Worm (Caenorhabditis elegans): ENCODE measurements around the gene Y71H2B.2.

Gene Y71H2B.2

ce11 chrIII:2576360-2577259 is 46.4 kb upstream of the Y71H2B.2 start (continued):
- TF ChIP-seq dpl-1 (GFP tag; optimal IDR thresholded peaks at IDR 0.05) = peak in 2 of 3 experiments; percentile 57 to 66
- TF ChIP-seq ets-5 (GFP tag; IDR thresholded peaks at IDR 0.05) = no peak
- peak; percentile 12 for TF ChIP-seq fkh-10 (GFP tag; optimal IDR thresholded peaks at IDR 0.05)
- TF ChIP-seq snu-23 (GFP tag; optimal IDR thresholded peaks at IDR 0.05) = peak; percentile 64
- no peak for TF ChIP-seq mef-2 (tag; optimal IDR thresholded peaks at IDR 0.05)
- TF ChIP-seq lsy-2 (tag; optimal IDR thresholded peaks at IDR 0.05) = peak; percentile 37 to 84
- peak; percentile 28 for TF ChIP-seq lin-15B (tag; optimal IDR thresholded peaks at IDR 0.05)
- no peak for TF ChIP-seq ceh-63 (GFP tag; optimal IDR thresholded peaks at IDR 0.05)
- no peak for TF ChIP-seq aly-2 (tag; optimal IDR thresholded peaks at IDR 0.05)
- no peak for TF ChIP-seq isw-1 (GFP tag; IDR thresholded peaks at IDR 0.05)
- TF ChIP-seq nhr-28 (tag; optimal IDR thresholded peaks at IDR 0.05) = no peak
- TF ChIP-seq efl-3 (GFP tag; optimal IDR thresholded peaks at IDR 0.05) = no peak
- no peak for TF ChIP-seq ces-1 (GFP tag; optimal IDR thresholded peaks at IDR 0.05)
- TF ChIP-seq nhr-85 (tag) = peak; percentile 58
- no peak for TF ChIP-seq nhr-19 (GFP tag; conservative IDR thresholded peaks at IDR 0.05)

ce11 chrIII:2577982-2578381 is 45.0 kb upstream of the Y71H2B.2 start:
- no peak for TF ChIP-seq egl-27 (tag; optimal IDR thresholded peaks at IDR 0.05)
- TF ChIP-seq blmp-1 (tag; optimal IDR thresholded peaks at IDR 0.05) = no peak
- TF ChIP-seq nhr-237 (tag; optimal IDR thresholded peaks at IDR 0.05) = no peak
- TF ChIP-seq aha-1 (tag; optimal IDR thresholded peaks at IDR 0.05) = no peak
- no peak for TF ChIP-seq irx-1 (tag; optimal IDR thresholded peaks at IDR 0.05)
- TF ChIP-seq zag-1 (tag; optimal IDR thresholded peaks at IDR 0.05) = no peak
- no peak for TF ChIP-seq lin-39 (tag; optimal IDR thresholded peaks at IDR 0.05)
- TF ChIP-seq unc-86 (tag; optimal IDR thresholded peaks at IDR 0.05) = no peak
- TF ChIP-seq lin-35 (GFP tag; optimal IDR thresholded peaks at IDR 0.05) = no peak
- no peak for TF ChIP-seq grh-1 (GFP tag; IDR thresholded peaks at IDR 0.05)
- TF ChIP-seq tbx-2 (tag; optimal IDR thresholded peaks at IDR 0.05) = no peak
- no peak for TF ChIP-seq unc-30 (tag; optimal IDR thresholded peaks at IDR 0.05)
- TF ChIP-seq nhr-76 (tag; optimal IDR thresholded peaks at IDR 0.05) = no peak

ce11 chrIII:2578563-2578962 is 44.4 kb upstream of the Y71H2B.2 start:
- TF ChIP-seq ama-1 (optimal IDR thresholded peaks at IDR 0.05) (no peak), skn-1 (tag; optimal IDR thresholded peaks at IDR 0.05) (peak; percentile 4), ceh-88 (GFP tag; IDR thresholded peaks at IDR 0.05) (no peak), elt-2 (tag; optimal IDR thresholded peaks at IDR 0.05) (no peak), vab-15 (tag; optimal IDR thresholded peaks at IDR 0.05) (no peak), isw-1 (GFP tag; IDR thresholded peaks at IDR 0.05) (peak; percentile 27; the same call in 1 of the 2 replicates), ztf-4 (tag; optimal IDR thresholded peaks at IDR 0.05) (no peak), pag-3 (tag; optimal IDR thresholded peaks at IDR 0.05; ENCODE audit: borderline replicate concordance, insufficient read depth) (no peak), aha-1 (tag; optimal IDR thresholded peaks at IDR 0.05) (no peak), zip-4 (GFP tag; optimal IDR thresholded peaks at IDR 0.05) (no peak), fkh-8 (tag; optimal IDR thresholded peaks at IDR 0.05) (peak; percentile 16), swsn-7 (tag; optimal IDR thresholded peaks at IDR 0.05) (peak; percentile 66), ceh-90 (tag; optimal IDR thresholded peaks at IDR 0.05) (no peak), lin-13 (GFP tag; optimal IDR thresholded peaks at IDR 0.05) (no peak), C16A3.4 (tag; optimal IDR thresholded peaks at IDR 0.05) (peak; percentile 14), tbx-2 (tag; optimal IDR thresholded peaks at IDR 0.05) (peak; percentile 62), egl-27 (tag; optimal IDR thresholded peaks at IDR 0.05) (no peak), aly-2 (tag; optimal IDR thresholded peaks at IDR 0.05) (peak; percentile 33), blmp-1 (tag; optimal IDR thresholded peaks at IDR 0.05) (peak; percentile 91), lsy-2 (tag; optimal IDR thresholded peaks at IDR 0.05) (peak; percentile 76 to 77), grh-1 (GFP tag; IDR thresholded peaks at IDR 0.05) (no peak), F16B12.6 (tag; optimal IDR thresholded peaks at IDR 0.05) (no peak), nhr-71 (tag; optimal IDR thresholded peaks at IDR 0.05) (peak; percentile 80), ceh-8 (GFP tag; optimal IDR thresholded peaks at IDR 0.05) (no peak), zag-1 (tag; optimal IDR thresholded peaks at IDR 0.05) (no peak), nhr-20 (tag; optimal IDR thresholded peaks at IDR 0.05) (peak; percentile 28), fos-1 (tag; optimal IDR thresholded peaks at IDR 0.05) (peak; percentile 13), nhr-90 (tag; optimal IDR thresholded peaks at IDR 0.05; ENCODE audit: poor library complexity) (no peak), lin-35 (GFP tag; optimal IDR thresholded peaks at IDR 0.05) (peak; percentile 49 to 66), unc-62 (GFP tag; optimal IDR thresholded peaks at IDR 0.05) (no peak)
